Worm (Caenorhabditis elegans): ENCODE data around the gene srt-31.

- no peak for TF ChIP-seq alr-1 (tag; optimal IDR thresholded peaks at IDR 0.05)
- no peak for TF ChIP-seq unc-39 (tag; optimal IDR thresholded peaks at IDR 0.05)
- no peak for TF ChIP-seq sma-3 (GFP tag; optimal IDR thresholded peaks at IDR 0.05)
- TF ChIP-seq egl-27 (tag; optimal IDR thresholded peaks at IDR 0.05): no peak
- no peak for TF ChIP-seq nhr-12 (tag; optimal IDR thresholded peaks at IDR 0.05)
These were observed 26.1 kb upstream of the srt-31 start, which contains the start of gene srh-34 for ce11 chrV:446574-446973.
